Fruit fly (Drosophila melanogaster) whole organism, embryonic: Measurements from ENCODE around the gene Cpr64Ab.
A peak's percentile ranks its signal among the peaks of the same experiment; 100 is the strongest.

Experiments
- C15 ChIP-seq: fragments of 200-800 bp; sonication (Bioruptor generic); IDR thresholded peaks from 3 replicates; pipeline ENCODE4 v1.3.6; 2022; ENCODE audit warnings: missing biosample characterization, missing genetic modification characterization
- CG10274 ChIP-seq: fragments of 200-800 bp; sonication (Bioruptor generic); optimal IDR thresholded peaks from 3 replicates; lab custom pipeline; 2017; ENCODE audit warnings: missing biosample characterization, mild to moderate bottlenecking, missing genetic modification characterization
- CG12769 ChIP-seq: fragments of 200-800 bp; sonication (Bioruptor generic); optimal IDR thresholded peaks from 2 replicates; lab custom pipeline; 2019; ENCODE audit warnings: missing biosample characterization, mild to moderate bottlenecking, missing genetic modification characterization, moderate library complexity
- CG12942 ChIP-seq: fragments of 200-800 bp; sonication (Bioruptor generic); optimal IDR thresholded peaks from 3 replicates; lab custom pipeline; 2016; ENCODE audit warnings: missing biosample characterization, missing genetic modification characterization
- CG13424 ChIP-seq: fragments of 200-800 bp; sonication (Bioruptor generic); optimal IDR thresholded peaks from 2 replicates; lab custom pipeline; 2019; ENCODE audit warnings: missing biosample characterization, mild to moderate bottlenecking, missing genetic modification characterization, moderate library complexity
- CG14014 ChIP-seq: fragments of 200-800 bp; sonication (Bioruptor generic); IDR thresholded peaks from 2 replicates; pipeline ENCODE4 v1.3.6; 2022; ENCODE audit warnings: missing biosample characterization, missing genetic modification characterization
- CG14441 ChIP-seq: fragments of 200-800 bp; sonication (Bioruptor generic); IDR thresholded peaks from 2 replicates; pipeline ENCODE4 v1.3.6; 2022; ENCODE audit warnings: missing biosample characterization, missing genetic modification characterization
- CG1603 ChIP-seq: fragments of 200-800 bp; sonication (Bioruptor generic); optimal IDR thresholded peaks from 2 replicates; lab custom pipeline; 2019; ENCODE audit warnings: missing biosample characterization, mild to moderate bottlenecking, missing genetic modification characterization, moderate library complexity
- CG17359 ChIP-seq: fragments of 200-800 bp; sonication (Bioruptor generic); optimal IDR thresholded peaks from 3 replicates; lab custom pipeline; 2018; ENCODE audit warnings: missing biosample characterization, mild to moderate bottlenecking, missing genetic modification characterization, moderate library complexity
- CG34376 ChIP-seq: fragments of 200-800 bp; sonication (Bioruptor generic); optimal IDR thresholded peaks from 2 replicates; lab custom pipeline; 2018; ENCODE audit warnings: missing biosample characterization, mild to moderate bottlenecking, missing genetic modification characterization
- CG8089 ChIP-seq: fragments of 200-800 bp; sonication (Bioruptor generic); optimal IDR thresholded peaks from 3 replicates; lab custom pipeline; 2016; ENCODE audit warnings: missing biosample characterization, missing genetic modification characterization
- CG8290 ChIP-seq, 3 experiments: fragments of 200-800 bp; sonication (Bioruptor generic); optimal IDR thresholded peaks; 2 replicates each; lab custom pipeline; 2016 to 2019; ENCODE audit warnings: missing biosample characterization in 3 of 3, missing genetic modification characterization in 3 of 3, mild to moderate bottlenecking in 2 of 3, moderate library complexity in 1 of 3
- CG8924 ChIP-seq: fragments of 200-800 bp; optimal IDR thresholded peaks from 3 replicates; lab custom pipeline; 2019; ENCODE audit warnings: missing biosample characterization, mild to moderate bottlenecking, missing genetic modification characterization, moderate library complexity
- Chrac-16 ChIP-seq: fragments of 200-800 bp; sonication (Bioruptor generic); optimal IDR thresholded peaks from 3 replicates; lab custom pipeline; 2016; ENCODE audit warnings: missing biosample characterization, missing genetic modification characterization
- Deaf1 ChIP-seq: fragments of 200-800 bp; optimal IDR thresholded peaks from 3 replicates; lab custom pipeline; 2019; ENCODE audit warnings: missing biosample characterization, mild to moderate bottlenecking, missing genetic modification characterization, moderate library complexity
- Jarid2 ChIP-seq: fragments of 200-800 bp; sonication (Bioruptor generic); optimal IDR thresholded peaks from 3 replicates; lab custom pipeline; 2017; ENCODE audit warnings: mild to moderate bottlenecking, missing biosample characterization, missing genetic modification reagents, missing genetic modification characterization
- Lim3 ChIP-seq: fragments of 200-800 bp; sonication (Bioruptor generic); IDR thresholded peaks from 2 replicates; pipeline ENCODE4 v1.3.6; 2022; ENCODE audit warnings: missing biosample characterization, missing genetic modification characterization
- Max ChIP-seq: fragments of 200-800 bp; sonication (Bioruptor generic); optimal IDR thresholded peaks from 2 replicates; lab custom pipeline; 2016; ENCODE audit warnings: missing biosample characterization, mild to moderate bottlenecking, missing genetic modification characterization
- Mes4 ChIP-seq: fragments of 200-800 bp; sonication (Bioruptor generic); optimal IDR thresholded peaks from 2 replicates; lab custom pipeline; 2016; ENCODE audit warnings: missing biosample characterization, missing genetic modification characterization
- Nf-YC ChIP-seq: fragments of 200-800 bp; optimal IDR thresholded peaks from 3 replicates; lab custom pipeline; 2019; ENCODE audit warnings: missing biosample characterization, mild to moderate bottlenecking, missing genetic modification characterization, moderate library complexity
- Oaz ChIP-seq: fragments of 200-800 bp; sonication (Bioruptor generic); IDR thresholded peaks from 2 replicates; pipeline ENCODE4 v1.3.6; 2022; ENCODE audit warnings: missing biosample characterization, missing genetic modification characterization
- Sin3A ChIP-seq: fragments of >200 bp; optimal IDR thresholded peaks from 2 replicates; lab custom pipeline; 2018
- Sox100B ChIP-seq: fragments of 200-800 bp; sonication (Bioruptor generic); optimal IDR thresholded peaks from 3 replicates; lab custom pipeline; 2018; ENCODE audit warnings: missing biosample characterization, mild to moderate bottlenecking, missing genetic modification characterization
- Ssrp ChIP-seq: fragments of 200-800 bp; sonication (Bioruptor generic); optimal IDR thresholded peaks from 2 replicates; lab custom pipeline; 2018; ENCODE audit warnings: missing biosample characterization, mild to moderate bottlenecking, missing genetic modification characterization, moderate library complexity
- al ChIP-seq: fragments of 200-800 bp; sonication (Bioruptor generic); IDR thresholded peaks from 2 replicates; pipeline ENCODE4 v1.3.6; 2022; ENCODE audit warnings: missing biosample characterization, missing genetic modification characterization
- amos ChIP-seq: fragments of 200-800 bp; sonication (Bioruptor generic); IDR thresholded peaks from 2 replicates; pipeline ENCODE4 v1.3.6; 2022; ENCODE audit warnings: missing biosample characterization, missing genetic modification characterization; ENCODE audit not compliant: partially characterized antibody
- bcd ChIP-seq: fragments of 200-800 bp; sonication (Bioruptor generic); optimal IDR thresholded peaks from 2 replicates; lab custom pipeline; 2017; ENCODE audit warnings: missing biosample characterization, mild to moderate bottlenecking, missing genetic modification characterization
- bowl ChIP-seq: fragments of 200-800 bp; sonication (Bioruptor generic); IDR thresholded peaks from 2 replicates; pipeline ENCODE4 v1.3.6; 2022; ENCODE audit warnings: missing biosample characterization, missing genetic modification characterization
- corto ChIP-seq: fragments of 200-800 bp; sonication (Bioruptor generic); optimal IDR thresholded peaks from 2 replicates; lab custom pipeline; 2016; ENCODE audit warnings: missing biosample characterization, mild to moderate bottlenecking, missing genetic modification characterization, moderate library complexity
- crol ChIP-seq: fragments of 200-800 bp; sonication (Bioruptor generic); IDR thresholded peaks from 2 replicates; pipeline ENCODE4 v1.3.6; 2022; ENCODE audit warnings: missing biosample characterization, missing genetic modification characterization
- disco-r ChIP-seq: fragments of 200-800 bp; sonication (Bioruptor generic); optimal IDR thresholded peaks from 2 replicates; lab custom pipeline; 2016; ENCODE audit warnings: missing biosample characterization, missing genetic modification characterization
- gcm ChIP-seq: fragments of 200-800 bp; sonication (Bioruptor generic); optimal IDR thresholded peaks from 2 replicates; lab custom pipeline; 2019; ENCODE audit warnings: missing biosample characterization, mild to moderate bottlenecking, missing genetic modification characterization, moderate library complexity
- gem ChIP-seq: fragments of 200-800 bp; sonication (Bioruptor generic); optimal IDR thresholded peaks from 2 replicates; lab custom pipeline; 2019; ENCODE audit warnings: missing biosample characterization, mild to moderate bottlenecking, missing genetic modification characterization, moderate library complexity
- grau ChIP-seq: fragments of 200-800 bp; optimal IDR thresholded peaks from 3 replicates; lab custom pipeline; 2019; ENCODE audit warnings: missing biosample characterization, mild to moderate bottlenecking, missing genetic modification characterization, moderate library complexity
- insv ChIP-seq, 2 experiments: fragments of 200-800 bp; sonication (Bioruptor generic); optimal IDR thresholded peaks; 3 replicates each; lab custom pipeline; 2016 to 2018; ENCODE audit warnings: missing biosample characterization in 2 of 2, missing genetic modification characterization in 2 of 2
- knrl ChIP-seq: fragments of 200-800 bp; sonication (Bioruptor generic); IDR thresholded peaks from 3 replicates; pipeline ENCODE4 v1.3.6; 2022; ENCODE audit warnings: missing biosample characterization, missing genetic modification characterization; ENCODE audit not compliant: partially characterized antibody
- lab ChIP-seq: fragments of 200-800 bp; sonication (Bioruptor generic); optimal IDR thresholded peaks from 3 replicates; lab custom pipeline; 2017; ENCODE audit warnings: missing biosample characterization, missing genetic modification characterization, mild to moderate bottlenecking, moderate library complexity, missing genetic modification reagents
- luna ChIP-seq: fragments of 200-800 bp; sonication (Bioruptor generic); optimal IDR thresholded peaks from 2 replicates; lab custom pipeline; 2016; ENCODE audit warnings: missing biosample characterization, missing genetic modification characterization
- mirr ChIP-seq: fragments of 200-800 bp; sonication (Bioruptor generic); optimal IDR thresholded peaks from 3 replicates; lab custom pipeline; 2018; ENCODE audit warnings: missing biosample characterization, mild to moderate bottlenecking, missing genetic modification characterization
- odd ChIP-seq: fragments of 200-800 bp; sonication (Bioruptor generic); optimal IDR thresholded peaks from 2 replicates; lab custom pipeline; 2017; ENCODE audit warnings: missing biosample characterization, mild to moderate bottlenecking, missing genetic modification characterization
- onecut ChIP-seq: fragments of 200-800 bp; sonication (Bioruptor generic); IDR thresholded peaks from 2 replicates; pipeline ENCODE4 v1.3.6; 2022; ENCODE audit warnings: missing biosample characterization, missing genetic modification characterization
- pan ChIP-seq, 4 experiments: fragments of >200 bp in 3 of 4; fragments of 200-800 bp in 1 of 4; sonication (Bioruptor generic) in 1 of 4; optimal IDR thresholded peaks in 3 of 4; IDR thresholded peaks in 1 of 4; 2 replicates each; pipeline versions ENCODE4 v1.3.6 to Lab custom; 2017 to 2022; ENCODE audit warnings: missing biosample characterization in 2 of 4, missing genetic modification characterization in 2 of 4, mixed read lengths in 1 of 4
- pfk ChIP-seq: fragments of 200-800 bp; sonication (Bioruptor generic); optimal IDR thresholded peaks from 2 replicates; lab custom pipeline; 2018; ENCODE audit warnings: missing biosample characterization, mild to moderate bottlenecking, missing genetic modification characterization, moderate library complexity
- sc ChIP-seq, 3 experiments: fragments of >200 bp in 2 of 3; fragments of 200-800 bp in 1 of 3; sonication (Bioruptor generic) in 1 of 3; optimal IDR thresholded peaks; 2 replicates in 2 of 3; 3 replicates in 1 of 3; lab custom pipeline; 2017; ENCODE audit warnings: mild to moderate bottlenecking in 1 of 3, missing biosample characterization in 1 of 3, missing genetic modification characterization in 1 of 3, missing genetic modification reagents in 1 of 3
- scrt ChIP-seq: fragments of 200-800 bp; sonication (Bioruptor generic); optimal IDR thresholded peaks from 2 replicates; lab custom pipeline; 2018; ENCODE audit warnings: missing biosample characterization, mild to moderate bottlenecking, missing genetic modification characterization, moderate library complexity
- sens-2 ChIP-seq: fragments of 200-800 bp; sonication (Bioruptor generic); IDR thresholded peaks from 2 replicates; pipeline ENCODE4 v1.3.6; 2022; ENCODE audit warnings: missing biosample characterization, missing genetic modification characterization
- sqz ChIP-seq: fragments of 200-800 bp; sonication (Bioruptor generic); optimal IDR thresholded peaks from 3 replicates; lab custom pipeline; 2018; ENCODE audit warnings: missing biosample characterization, mild to moderate bottlenecking, missing genetic modification characterization
- ssp ChIP-seq: fragments of 200-800 bp; sonication (Bioruptor generic); IDR thresholded peaks from 2 replicates; pipeline ENCODE4 v1.3.6; 2022; ENCODE audit warnings: missing biosample characterization, missing genetic modification characterization
- wek ChIP-seq: fragments of 200-800 bp; sonication (Bioruptor generic); optimal IDR thresholded peaks from 3 replicates; lab custom pipeline; 2018; ENCODE audit warnings: missing biosample characterization, mild to moderate bottlenecking, missing genetic modification characterization, moderate library complexity

Gene Cpr64Ab

DNA sequence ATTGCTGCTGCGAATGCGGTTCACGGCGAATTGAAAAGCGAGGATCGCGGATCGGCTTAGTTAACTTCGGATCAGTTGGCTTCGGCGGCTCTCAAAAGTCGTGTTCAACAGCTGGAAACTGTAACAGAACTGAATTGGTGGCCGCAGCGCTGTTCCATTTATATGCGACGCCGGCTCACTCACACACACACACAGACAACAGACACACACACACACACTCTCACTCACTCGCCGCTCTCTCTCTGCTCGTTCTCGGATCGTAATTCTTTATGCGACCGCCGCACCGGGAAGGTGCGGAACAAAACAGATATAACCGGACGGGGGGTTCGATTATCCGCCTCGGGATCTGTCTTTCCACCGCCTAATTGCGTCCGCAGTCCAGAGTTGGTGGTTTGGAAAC lies 15.8 kb upstream of the Cpr64Ab start, which contains the start of gene CG46460 (continued):
- TF ChIP-seq sqz (no peak), Sox100B (GFP tag; lab: Kevin White, UChicago) (no peak), pan (optimal IDR thresholded peaks at IDR 0.05; lab: Kevin White, UChicago) (no peak), pan (GFP tag; optimal IDR thresholded peaks at IDR 0.05 in 1 of 2, IDR thresholded peaks at IDR 0.05 in 1 of 2) (no peak), gem (tag; lab: Kevin White, UChicago) (no peak), Lim3 (GFP tag; lab: Robert Waterston, UW) (no peak), pfk (GFP tag; lab: Kevin White, UChicago) (no peak), Nf-YC (peak; percentile 6), Sin3A (lab: Kevin White, UChicago) (no peak), amos (GFP tag; lab: Robert Waterston, UW) (peak; percentile 19; the same call in 1 of the 2 replicates), luna (GFP tag; lab: Kevin White, UChicago) (no peak), CG14014 (0 out of 2 replicates have a peak, but pooled peaks have one; percentile 20), sc (optimal IDR thresholded peaks at IDR 0.05; lab: Kevin White, UChicago) (no peak), sc (GFP tag; optimal IDR thresholded peaks at IDR 0.05; lab: Kevin White, UChicago) (no peak), bcd (GFP tag; lab: Kevin White, UChicago) (no peak), insv (GFP tag; optimal IDR thresholded peaks at IDR 0.05; lab: Kevin White, UChicago) (no peak), CG17359 (tag; lab: Kevin White, UChicago) (no peak), C15 (GFP tag; lab: Robert Waterston, UW) (no peak), Ssrp (tag; lab: Kevin White, UChicago) (no peak), CG34376 (GFP tag; lab: Kevin White, UChicago) (peak; percentile 6), disco-r (GFP tag; lab: Kevin White, UChicago) (no peak), al (no peak), CG10274 (no peak), lab (GFP tag; lab: Kevin White, UChicago) (peak; percentile 19), corto (GFP tag; lab: Kevin White, UChicago) (no peak), CG8089 (peak; percentile 24), scrt (GFP tag; lab: Kevin White, UChicago) (no peak), Mes4 (no peak), ssp (no peak), CG8290 (GFP tag; optimal IDR thresholded peaks at IDR 0.05; lab: Kevin White, UChicago) (peak; percentile 6), CG8290 (tag; optimal IDR thresholded peaks at IDR 0.05; lab: Kevin White, UChicago) (peak in 1 of 2 experiments; percentile 12), CG8924 (tag; lab: Kevin White, UChicago) (no peak), CG14441 (GFP tag; lab: Robert Waterston, UW) (no peak), wek (GFP tag; lab: Kevin White, UChicago) (no peak), CG12769 (peak; percentile 19), odd (GFP tag; lab: Kevin White, UChicago) (no peak), crol (GFP tag; lab: Robert Waterston, UW) (peak; percentile 57), mirr (no peak), onecut (GFP tag; lab: Robert Waterston, UW) (no peak), Oaz (GFP tag; lab: Robert Waterston, UW) (no peak), gcm (GFP tag; lab: Kevin White, UChicago) (no peak), CG13424 (tag; lab: Kevin White, UChicago) (no peak), Deaf1 (tag; lab: Kevin White, UChicago) (peak; percentile 68), Max (no peak), knrl (GFP tag; lab: Robert Waterston, UW) (no peak), CG12942 (no peak), Jarid2 (GFP tag; lab: Kevin White, UChicago) (peak; percentile 84), grau (peak; percentile 21), CG1603 (tag; lab: Kevin White, UChicago) (no peak), Chrac-16 (GFP tag; lab: Kevin White, UChicago) (no peak), sens-2 (GFP tag; lab: Robert Waterston, UW) (peak; percentile 31; the same call in 1 of the 2 replicates), bowl (GFP tag; lab: Robert Waterston, UW) (no peak)
